Fruit fly (Drosophila melanogaster): ENCODE results near the gene CG46412.

Gene CG46412

dm6 chr3L:11550359-11551056, 13.4 kb downstream of the CG46412 start:
- TF ChIP-seq Dfd (GFP tag; optimal IDR thresholded peaks at IDR 0.05) = no peak
- TF ChIP-seq GATAd (GFP tag; optimal IDR thresholded peaks at IDR 0.05) = no peak
- no peak for TF ChIP-seq CrebA (GFP tag; optimal IDR thresholded peaks at IDR 0.05; ENCODE audit: borderline replicate concordance)
- no peak for TF ChIP-seq dsf (GFP tag; optimal IDR thresholded peaks at IDR 0.05; ENCODE audit: borderline replicate concordance)
- no peak for TF ChIP-seq Mio (GFP tag; optimal IDR thresholded peaks at IDR 0.05)
- no peak for TF ChIP-seq Dif (GFP tag; optimal IDR thresholded peaks at IDR 0.05; ENCODE audit: partially characterized antibody)
- TF ChIP-seq brk (GFP tag; optimal IDR thresholded peaks at IDR 0.05) = no peak
- no peak for TF ChIP-seq sv (GFP tag; optimal IDR thresholded peaks at IDR 0.05)
- no peak for TF ChIP-seq CG32264 (GFP tag; optimal IDR thresholded peaks at IDR 0.05)
- TF ChIP-seq usp (GFP tag; optimal IDR thresholded peaks at IDR 0.05) = no peak
- no peak for TF ChIP-seq dmrt93B (GFP tag; optimal IDR thresholded peaks at IDR 0.05)
- no peak for TF ChIP-seq HLH106 (tag; optimal IDR thresholded peaks at IDR 0.05)

- TF ChIP-seq fru (GFP tag; optimal IDR thresholded peaks at IDR 0.05) (no peak), psq (GFP tag; optimal IDR thresholded peaks at IDR 0.05) (no peak), brk (GFP tag; optimal IDR thresholded peaks at IDR 0.05) (no peak), jim (GFP tag; optimal IDR thresholded peaks at IDR 0.05) (no peak), usp (GFP tag; optimal IDR thresholded peaks at IDR 0.05) (no peak), dl (GFP tag; optimal IDR thresholded peaks at IDR 0.05; ENCODE audit: insufficient read depth in 1 of 2, partially characterized antibody in 2 of 2) (no peak), Mio (GFP tag; optimal IDR thresholded peaks at IDR 0.05) (no peak), ey (GFP tag; optimal IDR thresholded peaks at IDR 0.05) (no peak), sage (GFP tag; optimal IDR thresholded peaks at IDR 0.05) (no peak), h (GFP tag; optimal IDR thresholded peaks at IDR 0.05) (no peak), foxo (GFP tag; optimal IDR thresholded peaks at IDR 0.05) (no peak), lola (GFP tag; optimal IDR thresholded peaks at IDR 0.05) (no peak), dsf (GFP tag; optimal IDR thresholded peaks at IDR 0.05; ENCODE audit: borderline replicate concordance) (no peak), rgr (GFP tag; optimal IDR thresholded peaks at IDR 0.05) (no peak), dmrt93B (GFP tag; optimal IDR thresholded peaks at IDR 0.05) (no peak), Myc (optimal IDR thresholded peaks at IDR 0.05) (no peak)
Observed at dm6 chr3L:11549432-11549831, 14.4 kb downstream of the CG46412 start.

dm6 chr3L:11548009-11548408, 15.9 kb downstream of the CG46412 start:
- TF ChIP-seq GATAd (GFP tag; optimal IDR thresholded peaks at IDR 0.05) = no peak
- no peak for TF ChIP-seq CG32264 (GFP tag; optimal IDR thresholded peaks at IDR 0.05)
- no peak for TF ChIP-seq pan (optimal IDR thresholded peaks at IDR 0.05)
- TF ChIP-seq rgr (GFP tag; optimal IDR thresholded peaks at IDR 0.05) = no peak
- no peak for TF ChIP-seq Sp1 (GFP tag; optimal IDR thresholded peaks at IDR 0.05)
- TF ChIP-seq OdsH (GFP tag; optimal IDR thresholded peaks at IDR 0.05) = no peak
- TF ChIP-seq sv (GFP tag; optimal IDR thresholded peaks at IDR 0.05) = no peak
- TF ChIP-seq Dif (GFP tag; optimal IDR thresholded peaks at IDR 0.05; ENCODE audit: partially characterized antibody) = no peak
- TF ChIP-seq Myc (optimal IDR thresholded peaks at IDR 0.05) = no peak
- TF ChIP-seq Vsx2 (GFP tag; optimal IDR thresholded peaks at IDR 0.05; ENCODE audit: partially characterized antibody) = no peak
- TF ChIP-seq dsf (GFP tag; optimal IDR thresholded peaks at IDR 0.05; ENCODE audit: borderline replicate concordance) = no peak
- no peak for TF ChIP-seq Hnf4 (GFP tag; optimal IDR thresholded peaks at IDR 0.05)
- no peak for TF ChIP-seq h (GFP tag; optimal IDR thresholded peaks at IDR 0.05)
- TF ChIP-seq N (GFP tag; optimal IDR thresholded peaks at IDR 0.05) = no peak
- no peak for TF ChIP-seq br (GFP tag; optimal IDR thresholded peaks at IDR 0.05)
- no peak for TF ChIP-seq CrebA (GFP tag; optimal IDR thresholded peaks at IDR 0.05; ENCODE audit: borderline replicate concordance)
- no peak for TF ChIP-seq HLH106 (tag; optimal IDR thresholded peaks at IDR 0.05)
- TF ChIP-seq fru (GFP tag; optimal IDR thresholded peaks at IDR 0.05) = no peak
- TF ChIP-seq sage (GFP tag; optimal IDR thresholded peaks at IDR 0.05) = no peak

dm6 chr3L:11547302-11547994, 16.4 kb downstream of the CG46412 start:
- TF ChIP-seq CrebA (GFP tag; optimal IDR thresholded peaks at IDR 0.05; ENCODE audit: borderline replicate concordance) (no peak), Myc (optimal IDR thresholded peaks at IDR 0.05) (no peak), woc (GFP tag; optimal IDR thresholded peaks at IDR 0.05) (no peak), Hr78 (GFP tag; optimal IDR thresholded peaks at IDR 0.05) (no peak), HLH106 (tag; optimal IDR thresholded peaks at IDR 0.05) (no peak), Hr83 (GFP tag; optimal IDR thresholded peaks at IDR 0.05; ENCODE audit: poor library complexity, severe bottlenecking) (no peak), psq (GFP tag; optimal IDR thresholded peaks at IDR 0.05) (no peak), Hnf4 (GFP tag; optimal IDR thresholded peaks at IDR 0.05) (no peak), usp (GFP tag; optimal IDR thresholded peaks at IDR 0.05) (no peak), dsf (GFP tag; optimal IDR thresholded peaks at IDR 0.05; ENCODE audit: borderline replicate concordance) (no peak), Rel (GFP tag; optimal IDR thresholded peaks at IDR 0.05) (no peak), Rel (tag; optimal IDR thresholded peaks at IDR 0.05) (no peak), Dif (GFP tag; optimal IDR thresholded peaks at IDR 0.05; ENCODE audit: partially characterized antibody) (no peak), brk (GFP tag; optimal IDR thresholded peaks at IDR 0.05) (no peak), br (GFP tag; optimal IDR thresholded peaks at IDR 0.05) (no peak), OdsH (GFP tag; optimal IDR thresholded peaks at IDR 0.05) (no peak)
